Worm (Caenorhabditis elegans) whole organism, L2 larva: Measurements from ENCODE around the gene srx-8.

ENCODE experiments used
- C34F6.9 ChIP-seq: fragments of 150-350 bp; optimal IDR thresholded peaks from 2 replicates; lab custom pipeline; 2014; ENCODE audit warnings: missing biosample characterization, missing genetic modification characterization
- R02D3.7 ChIP-seq: fragments of 150-350 bp; optimal IDR thresholded peaks from 2 replicates; lab custom pipeline; 2014; ENCODE audit warnings: missing biosample characterization, missing genetic modification characterization
- Y55F3AM.14 ChIP-seq: fragments of 200-800 bp; sonication (Bioruptor generic); optimal IDR thresholded peaks from 2 replicates; lab custom pipeline; 2018; ENCODE audit warnings: mild to moderate bottlenecking, missing genetic modification characterization, missing compliant biosample characterization
- ZK546.5 ChIP-seq: sonication (generic microtip); optimal IDR thresholded peaks from 2 replicates; lab custom pipeline; 2017; ENCODE audit warnings: missing biosample characterization, missing genetic modification characterization
- aly-2 ChIP-seq: fragments of 150-350 bp; optimal IDR thresholded peaks from 2 replicates; lab custom pipeline; 2014; ENCODE audit warnings: missing biosample characterization, missing genetic modification characterization
- blmp-1 ChIP-seq: sonication (generic microtip); optimal IDR thresholded peaks from 2 replicates; lab custom pipeline; 2017; ENCODE audit warnings: missing genetic modification characterization, mild to moderate bottlenecking, missing compliant biosample characterization, antibody characterized with exemption, moderate library complexity; ENCODE audit not compliant: insufficient read depth
- ceh-16 ChIP-seq: fragments of 150-350 bp; optimal IDR thresholded peaks from 2 replicates; lab custom pipeline; 2014; ENCODE audit warnings: missing biosample characterization, missing genetic modification characterization
- ceh-82 ChIP-seq: fragments of 150-350 bp; optimal IDR thresholded peaks from 2 replicates; lab custom pipeline; 2014; ENCODE audit warnings: missing biosample characterization, missing genetic modification characterization
- crh-2 ChIP-seq: sonication (generic microtip); optimal IDR thresholded peaks from 2 replicates; lab custom pipeline; 2017; ENCODE audit warnings: missing biosample characterization, missing genetic modification characterization
- dmd-4 ChIP-seq: sonication (generic microtip); optimal IDR thresholded peaks from 2 replicates; lab custom pipeline; 2017; ENCODE audit warnings: missing biosample characterization, missing genetic modification characterization
- egl-27 ChIP-seq: sonication (generic microtip); optimal IDR thresholded peaks from 3 replicates; lab custom pipeline; 2017; ENCODE audit warnings: missing biosample characterization, missing genetic modification reagents, missing genetic modification characterization
- elt-1 ChIP-seq: fragments of 150-350 bp; optimal IDR thresholded peaks from 2 replicates; lab custom pipeline; 2014; ENCODE audit warnings: missing biosample characterization, missing genetic modification characterization
- lsy-2 ChIP-seq, 2 experiments: fragments of 150-350 bp in 1 of 2; sonication (generic microtip) in 1 of 2; optimal IDR thresholded peaks; 2 replicates each; lab custom pipeline; 2014 to 2017; ENCODE audit warnings: missing biosample characterization in 2 of 2, missing genetic modification characterization in 2 of 2
- mab-5 ChIP-seq: fragments of 150-350 bp; optimal IDR thresholded peaks from 2 replicates; lab custom pipeline; 2014; ENCODE audit warnings: missing biosample characterization, missing genetic modification characterization
- mbf-1 ChIP-seq: sonication (generic microtip); optimal IDR thresholded peaks from 2 replicates; lab custom pipeline; 2017; ENCODE audit warnings: missing biosample characterization, missing genetic modification characterization
- mdl-1 ChIP-seq, 2 experiments: fragments of 150-350 bp in 1 of 2; sonication (generic microtip) in 1 of 2; optimal IDR thresholded peaks; 2 replicates each; lab custom pipeline; 2017; ENCODE audit warnings: missing biosample characterization in 2 of 2, missing genetic modification characterization in 2 of 2
- nhr-11 ChIP-seq: fragments of 150-350 bp; optimal IDR thresholded peaks from 2 replicates; lab custom pipeline; 2014; ENCODE audit warnings: missing biosample characterization, missing genetic modification characterization
- nhr-129 ChIP-seq: fragments of 150-350 bp; optimal IDR thresholded peaks from 2 replicates; lab custom pipeline; 2014; ENCODE audit warnings: missing biosample characterization, missing genetic modification characterization
- nhr-21 ChIP-seq: fragments of 150-350 bp; optimal IDR thresholded peaks from 2 replicates; lab custom pipeline; 2014; ENCODE audit warnings: missing biosample characterization, missing genetic modification characterization
- nhr-23 ChIP-seq: fragments of 150-350 bp; optimal IDR thresholded peaks from 2 replicates; lab custom pipeline; 2014; ENCODE audit warnings: missing biosample characterization, missing genetic modification reagents, missing genetic modification characterization
- nhr-237 ChIP-seq: fragments of 150-350 bp; optimal IDR thresholded peaks from 2 replicates; lab custom pipeline; 2014; ENCODE audit warnings: missing biosample characterization, missing genetic modification characterization
- nhr-25 ChIP-seq: fragments of 150-350 bp; sonication (generic microtip); optimal IDR thresholded peaks from 3 replicates; lab custom pipeline; 2014; ENCODE audit warnings: missing biosample characterization, missing genetic modification characterization
- nhr-6 ChIP-seq: fragments of 150-350 bp; optimal IDR thresholded peaks from 2 replicates; lab custom pipeline; 2014; ENCODE audit warnings: missing biosample characterization, missing genetic modification characterization
- peb-1 ChIP-seq: fragments of 150-350 bp; optimal IDR thresholded peaks from 2 replicates; lab custom pipeline; 2014; ENCODE audit warnings: missing biosample characterization, missing genetic modification characterization
- sma-3 ChIP-seq: sonication (generic microtip); optimal IDR thresholded peaks from 2 replicates; lab custom pipeline; 2016; ENCODE audit warnings: missing genetic modification reagents, missing genetic modification characterization, missing compliant biosample characterization
- sma-9 ChIP-seq, 2 experiments: fragments of 150-350 bp in 1 of 2; sonication (generic microtip) in 1 of 2; optimal IDR thresholded peaks; 2 replicates each; lab custom pipeline; 2014 to 2016; ENCODE audit warnings: missing genetic modification characterization in 2 of 2, mild to moderate bottlenecking in 1 of 2, missing biosample characterization in 1 of 2, missing compliant biosample characterization in 1 of 2, missing genetic modification reagents in 1 of 2, moderate library complexity in 1 of 2
- snpc-4 ChIP-seq: fragments of 150-350 bp; optimal IDR thresholded peaks from 2 replicates; lab custom pipeline; 2014; ENCODE audit warnings: missing biosample characterization, missing genetic modification characterization
- unc-39 ChIP-seq: fragments of 150-350 bp; optimal IDR thresholded peaks from 2 replicates; lab custom pipeline; 2014; ENCODE audit warnings: missing biosample characterization, missing genetic modification characterization
- unc-55 ChIP-seq: fragments of 150-350 bp; sonication (generic microtip); optimal IDR thresholded peaks from 3 replicates; lab custom pipeline; 2014; ENCODE audit warnings: missing biosample characterization, missing genetic modification reagents, missing genetic modification characterization
- unc-62 ChIP-seq: fragments of 150-350 bp; optimal IDR thresholded peaks from 2 replicates; lab custom pipeline; 2014; ENCODE audit warnings: missing biosample characterization, missing genetic modification reagents, missing genetic modification characterization
- zag-1 ChIP-seq: fragments of 150-350 bp; optimal IDR thresholded peaks from 2 replicates; lab custom pipeline; 2014; ENCODE audit warnings: missing biosample characterization, missing genetic modification characterization
- ztf-1 ChIP-seq: fragments of 200-800 bp; sonication (Bioruptor generic); conservative IDR thresholded peaks from 2 replicates; pipeline ENCODE4 v1.3.6; 2022; ENCODE audit warnings: missing genetic modification characterization, missing compliant biosample characterization
- ztf-11 ChIP-seq: sonication (generic microtip); optimal IDR thresholded peaks from 2 replicates; lab custom pipeline; 2017; ENCODE audit warnings: missing biosample characterization, missing genetic modification characterization
- ztf-4 ChIP-seq: fragments of 150-350 bp; optimal IDR thresholded peaks from 2 replicates; lab custom pipeline; 2014; ENCODE audit warnings: missing biosample characterization, missing genetic modification characterization

The srx-8 gene

DNA sequence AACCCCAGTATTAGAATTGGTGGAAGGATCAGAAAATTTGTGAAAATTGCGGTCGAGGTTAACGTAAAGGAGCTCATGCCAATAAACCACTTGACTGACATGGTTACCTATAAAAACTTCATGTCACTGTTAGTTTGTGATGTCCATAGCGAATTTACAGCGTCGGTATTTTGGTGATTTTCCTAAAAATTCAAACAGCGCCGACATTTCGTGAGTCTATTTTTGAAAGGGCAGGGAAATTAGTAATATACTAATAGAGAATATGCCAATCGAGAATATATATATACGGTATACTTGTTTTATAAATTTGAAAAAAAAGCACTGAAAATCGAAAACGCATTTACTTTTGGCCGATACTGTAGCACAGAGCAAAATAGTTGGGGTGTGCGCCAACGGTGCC, at the start of gene srx-8:
TSS of gene srx-8 (minus strand) at position 101 of the 400 bp plus-strand sequence.
- TF ChIP-seq zag-1 (tag; lab: Kevin White, UChicago) (no peak), unc-39 (tag; lab: Kevin White, UChicago) (no peak), snpc-4 (no peak), egl-27 (no peak), blmp-1 (tag; lab: Kevin White, UChicago) (no peak), nhr-129 (tag; lab: Kevin White, UChicago) (no peak), nhr-21 (tag; lab: Kevin White, UChicago) (no peak)

DNA sequence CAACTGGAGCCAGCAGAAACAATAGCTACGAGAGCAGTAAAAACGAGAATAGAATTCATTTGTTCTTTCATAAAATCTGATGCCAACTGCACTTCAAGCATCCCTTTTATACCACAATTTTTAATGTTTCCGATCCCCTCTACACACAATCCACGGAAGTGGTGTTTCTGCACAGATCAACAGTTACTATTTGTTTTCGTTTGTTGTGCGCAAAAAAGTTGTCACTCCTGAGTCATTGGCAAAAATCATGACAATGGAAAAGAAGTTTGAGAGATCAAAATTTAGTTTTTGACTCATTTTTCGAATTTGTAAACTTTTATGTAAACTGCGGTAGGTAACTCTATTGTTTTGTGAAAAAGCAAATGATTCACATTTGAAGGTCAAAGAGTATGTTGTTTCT, 48.1 kb upstream of the srx-8 start, which contains the start of gene srlf-37:
TSS of gene srlf-37 (minus strand) at position 101 of the 400 bp plus-strand sequence.
- TF ChIP-seq egl-27 (no peak), dmd-4 (no peak), sma-3 (no peak), nhr-11 (tag; lab: Kevin White, UChicago) (no peak), nhr-23 (tag; lab: Kevin White, UChicago) (no peak), ztf-11 (tag; lab: Kevin White, UChicago) (no peak), mbf-1 (no peak), ztf-4 (tag; lab: Kevin White, UChicago) (no peak)
- TF ChIP-seq, all 48 proteins: peak for 0

DNA sequence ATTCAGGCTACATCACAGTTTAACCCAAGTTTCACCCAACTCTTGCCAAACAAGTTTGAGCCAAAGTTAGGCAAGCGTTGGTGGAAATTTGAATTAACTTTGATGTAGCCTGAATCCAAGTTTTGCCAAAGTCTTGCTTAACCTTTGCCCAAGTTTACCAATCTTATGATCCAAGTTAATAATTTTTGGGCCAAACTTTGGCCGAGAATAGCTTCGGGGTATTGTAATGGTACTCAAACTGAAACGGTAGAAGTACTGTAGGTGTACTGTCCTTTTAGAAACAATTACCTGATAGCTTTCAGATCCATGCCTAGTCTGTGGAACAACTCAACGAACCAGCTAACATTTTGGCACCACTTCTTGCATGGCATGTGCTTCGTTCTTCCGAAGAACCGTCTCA, 44.3 kb upstream of the srx-8 start, which contains the start of gene nhr-251:
TSS of gene nhr-251 (plus strand) at position 301 of the 400 bp plus-strand sequence.
- TF ChIP-seq mdl-1 (tag; optimal IDR thresholded peaks at IDR 0.05; lab: Kevin White, UChicago) (no peak), R02D3.7 (tag; lab: Kevin White, UChicago) (no peak), mab-5 (tag; lab: Kevin White, UChicago) (no peak), Y55F3AM.14 (GFP tag; lab: Kevin White, UChicago) (no peak), unc-62 (no peak), ceh-82 (tag; lab: Kevin White, UChicago) (no peak), lsy-2 (tag; optimal IDR thresholded peaks at IDR 0.05; lab: Kevin White, UChicago) (no peak), peb-1 (tag; lab: Kevin White, UChicago) (no peak)

DNA sequence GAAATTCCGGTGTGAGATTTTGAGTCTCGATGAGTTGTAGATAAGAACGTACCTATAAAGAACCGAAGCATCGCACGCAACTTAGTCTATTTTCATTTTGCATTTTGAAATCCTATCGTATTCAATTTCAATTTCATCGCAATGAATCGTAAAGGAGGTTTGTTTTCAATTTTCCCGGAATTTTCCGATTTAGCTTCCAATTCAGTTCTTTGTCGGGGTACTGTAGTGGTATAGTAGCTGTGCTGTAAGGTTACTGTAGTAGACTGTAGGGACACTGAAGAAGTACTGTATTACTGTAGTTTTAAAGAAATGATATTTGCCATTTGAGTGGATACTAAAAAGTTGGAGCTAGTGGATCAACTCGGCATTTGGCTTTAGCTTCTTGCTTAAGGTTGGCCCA, 43.8 kb upstream of the srx-8 start:
- TF ChIP-seq sma-9 (GFP tag; optimal IDR thresholded peaks at IDR 0.05; lab: Kevin White, UChicago) (peak; percentile 47), sma-9 (tag; optimal IDR thresholded peaks at IDR 0.05; lab: Kevin White, UChicago) (no peak), C34F6.9 (no peak), ceh-16 (peak; percentile 2), nhr-23 (tag; lab: Kevin White, UChicago) (no peak), ztf-1 (no peak), snpc-4 (no peak), nhr-6 (tag; lab: Kevin White, UChicago) (no peak), aly-2 (no peak), unc-55 (GFP tag; lab: Kevin White, UChicago) (no peak), nhr-237 (no peak)

DNA sequence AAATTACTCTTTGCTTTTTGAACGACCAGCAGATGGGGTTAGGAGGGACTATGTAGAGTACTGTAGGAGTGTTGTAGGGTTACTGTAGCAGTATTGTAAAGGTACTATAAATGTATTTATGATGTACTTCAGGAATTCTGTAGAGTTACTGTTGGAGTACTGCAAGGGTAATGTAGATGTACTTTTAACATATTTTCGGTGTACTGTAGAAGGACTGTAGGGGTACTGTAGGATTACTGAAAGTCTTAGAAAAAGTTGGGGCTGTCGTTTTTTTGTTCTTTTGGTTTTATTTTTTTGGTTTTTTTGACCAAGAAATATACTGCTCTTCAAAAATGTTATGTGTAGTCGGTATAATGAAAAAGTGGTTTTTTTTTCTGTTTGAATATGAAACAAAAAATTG, 42.7 kb upstream of the srx-8 start:
- TF ChIP-seq ZK546.5 (tag; lab: Kevin White, UChicago) (no peak), dmd-4 (no peak), nhr-25 (tag; lab: Kevin White, UChicago) (no peak), mbf-1 (no peak), nhr-129 (tag; lab: Kevin White, UChicago) (no peak), ztf-1 (no peak)

DNA sequence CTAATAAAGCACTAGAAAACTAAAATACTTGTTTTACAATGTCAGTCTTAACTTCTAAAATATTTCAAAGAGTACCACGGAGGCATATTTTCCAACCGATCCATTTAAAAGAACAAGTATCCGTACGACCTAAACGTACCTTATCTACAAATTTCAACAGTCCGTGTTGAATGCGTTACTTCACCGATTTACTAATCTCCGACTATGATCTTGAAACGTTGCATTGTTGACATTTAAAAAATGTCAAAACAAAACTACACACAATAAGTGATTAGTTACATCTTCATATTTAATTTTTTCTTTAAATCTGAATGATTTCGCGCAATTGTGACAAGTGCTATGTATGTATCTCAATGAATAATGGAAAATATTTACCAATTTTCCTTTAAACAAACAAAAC, 41.9 kb upstream of the srx-8 start:
- no peak for TF ChIP-seq dmd-4
- TF ChIP-seq mdl-1 (tag; optimal IDR thresholded peaks at IDR 0.05; lab: Kevin White, UChicago): no peak
- peak; percentile 66 for TF ChIP-seq sma-9 (GFP tag; optimal IDR thresholded peaks at IDR 0.05; lab: Kevin White, UChicago)
- TF ChIP-seq sma-9 (tag; optimal IDR thresholded peaks at IDR 0.05; lab: Kevin White, UChicago): no peak
- peak; percentile 24 for TF ChIP-seq nhr-25 (tag; lab: Kevin White, UChicago)
- no peak for TF ChIP-seq crh-2 (tag; lab: Kevin White, UChicago)
- peak; percentile 72 for TF ChIP-seq elt-1 (tag; lab: Kevin White, UChicago)
- no peak for TF ChIP-seq nhr-21 (tag; lab: Kevin White, UChicago)
- TF ChIP-seq ceh-16: peak; percentile 61
